Fruit fly (Drosophila melanogaster) whole organism, embryonic: ENCODE results near the gene TbCMF46.

Source experiments
- Adf1 ChIP-seq: fragments of 200-800 bp; sonication (Bioruptor generic); IDR thresholded peaks from 2 replicates; pipeline ENCODE4 v1.3.6; 2022; ENCODE audit warnings: missing biosample characterization, missing genetic modification characterization
- Aef1 ChIP-seq: fragments of 200-800 bp; sonication (Bioruptor generic); IDR thresholded peaks from 3 replicates; pipeline ENCODE4 v1.3.6; 2022; ENCODE audit warnings: missing biosample characterization, missing genetic modification characterization
- Atf6 ChIP-seq: fragments of 200-800 bp; sonication (Bioruptor generic); IDR thresholded peaks from 2 replicates; pipeline ENCODE4 v1.3.6; 2022; ENCODE audit warnings: missing biosample characterization, missing genetic modification characterization
- CG10543 ChIP-seq: fragments of 200-800 bp; sonication (Bioruptor generic); optimal IDR thresholded peaks from 3 replicates; lab custom pipeline; 2017; ENCODE audit warnings: missing biosample characterization, mild to moderate bottlenecking, missing genetic modification characterization, moderate library complexity
- CG12769 ChIP-seq: fragments of 200-800 bp; sonication (Bioruptor generic); optimal IDR thresholded peaks from 2 replicates; lab custom pipeline; 2019; ENCODE audit warnings: missing biosample characterization, mild to moderate bottlenecking, missing genetic modification characterization, moderate library complexity
- CG13287 ChIP-seq: fragments of 200-800 bp; sonication (Bioruptor generic); IDR thresholded peaks from 2 replicates; pipeline ENCODE4 v1.3.6; 2022; ENCODE audit warnings: missing biosample characterization, missing genetic modification characterization; ENCODE audit not compliant: partially characterized antibody
- CG13894 ChIP-seq: fragments of 200-800 bp; sonication (Bioruptor generic); optimal IDR thresholded peaks from 3 replicates; lab custom pipeline; 2018; ENCODE audit warnings: missing biosample characterization, mild to moderate bottlenecking, missing genetic modification characterization, moderate library complexity
- CG15269 ChIP-seq: fragments of 200-800 bp; sonication (Bioruptor generic); optimal IDR thresholded peaks from 2 replicates; lab custom pipeline; 2018; ENCODE audit warnings: missing biosample characterization, mild to moderate bottlenecking, missing genetic modification characterization, moderate library complexity
- CG15514 ChIP-seq: fragments of 200-800 bp; sonication (Bioruptor generic); optimal IDR thresholded peaks from 3 replicates; lab custom pipeline; 2017; ENCODE audit warnings: missing biosample characterization, missing genetic modification characterization, mild to moderate bottlenecking, moderate library complexity, missing genetic modification reagents
- CG18011 ChIP-seq: fragments of 200-800 bp; sonication (Bioruptor generic); optimal IDR thresholded peaks from 2 replicates; lab custom pipeline; 2017; ENCODE audit warnings: missing biosample characterization, missing genetic modification characterization, mild to moderate bottlenecking, moderate library complexity, missing genotype
- CG32532 ChIP-seq: fragments of 200-800 bp; sonication (Bioruptor generic); IDR thresholded peaks from 2 replicates; pipeline ENCODE4 v1.3.6; 2022; ENCODE audit warnings: missing biosample characterization, missing genetic modification characterization
- CG34376 ChIP-seq: fragments of 200-800 bp; sonication (Bioruptor generic); optimal IDR thresholded peaks from 2 replicates; lab custom pipeline; 2018; ENCODE audit warnings: missing biosample characterization, mild to moderate bottlenecking, missing genetic modification characterization
- CG34422 ChIP-seq: fragments of 200-800 bp; sonication (Bioruptor generic); IDR thresholded peaks from 3 replicates; pipeline ENCODE4 v1.3.6; 2022; ENCODE audit warnings: missing biosample characterization, missing genetic modification characterization
- CG3995 ChIP-seq: fragments of 200-800 bp; sonication (Bioruptor generic); optimal IDR thresholded peaks from 3 replicates; lab custom pipeline; 2016; ENCODE audit warnings: missing biosample characterization, missing genetic modification characterization
- CG6175 ChIP-seq: fragments of 200-800 bp; sonication (Bioruptor generic); IDR thresholded peaks from 3 replicates; pipeline ENCODE4 v1.3.6; 2022; ENCODE audit warnings: missing biosample characterization, missing genetic modification characterization
- CG7928 ChIP-seq: fragments of 200-800 bp; sonication (Bioruptor generic); optimal IDR thresholded peaks from 2 replicates; lab custom pipeline; 2017; ENCODE audit warnings: missing biosample characterization, mild to moderate bottlenecking, missing genetic modification characterization
- CG8290 ChIP-seq, 3 experiments: fragments of 200-800 bp; sonication (Bioruptor generic); optimal IDR thresholded peaks; 2 replicates each; lab custom pipeline; 2016 to 2019; ENCODE audit warnings: missing biosample characterization in 3 of 3, missing genetic modification characterization in 3 of 3, mild to moderate bottlenecking in 2 of 3, moderate library complexity in 1 of 3
- D19A ChIP-seq: fragments of 200-800 bp; optimal IDR thresholded peaks from 3 replicates; lab custom pipeline; 2019; ENCODE audit warnings: missing biosample characterization, mild to moderate bottlenecking, missing genetic modification characterization, moderate library complexity
- Doc2 ChIP-seq: fragments of 200-800 bp; sonication (Bioruptor generic); IDR thresholded peaks from 2 replicates; pipeline ENCODE4 v1.3.6; 2022; ENCODE audit warnings: missing biosample characterization, missing genetic modification characterization
- Dref ChIP-seq: fragments of 200-800 bp; sonication (Bioruptor generic); IDR thresholded peaks from 2 replicates; pipeline ENCODE4 v1.3.6; 2022; ENCODE audit warnings: missing biosample characterization, missing genetic modification characterization
- Drgx ChIP-seq: fragments of 200-800 bp; sonication (Bioruptor generic); IDR thresholded peaks from 2 replicates; pipeline ENCODE4 v1.3.6; 2022; ENCODE audit warnings: missing biosample characterization, missing genetic modification characterization
- Fer3 ChIP-seq: fragments of 200-800 bp; sonication (Bioruptor generic); optimal IDR thresholded peaks from 2 replicates; lab custom pipeline; 2018; ENCODE audit warnings: missing biosample characterization, mild to moderate bottlenecking, missing genetic modification characterization, moderate library complexity
- HLH3B ChIP-seq: fragments of 200-800 bp; sonication (Bioruptor generic); IDR thresholded peaks from 2 replicates; pipeline ENCODE4 v1.3.6; 2022; ENCODE audit warnings: missing biosample characterization, missing genetic modification characterization
- HLH4C ChIP-seq: fragments of 200-800 bp; sonication (Bioruptor generic); IDR thresholded peaks from 3 replicates; pipeline ENCODE4 v1.3.6; 2022; ENCODE audit warnings: missing biosample characterization, missing genetic modification characterization; ENCODE audit not compliant: partially characterized antibody
- Hey ChIP-seq: fragments of 200-800 bp; sonication (Bioruptor generic); optimal IDR thresholded peaks from 3 replicates; lab custom pipeline; 2018; ENCODE audit warnings: missing biosample characterization, mild to moderate bottlenecking, missing genetic modification characterization
- HmgZ ChIP-seq: fragments of 200-800 bp; sonication (Bioruptor generic); optimal IDR thresholded peaks from 2 replicates; lab custom pipeline; 2018; ENCODE audit warnings: missing biosample characterization, mild to moderate bottlenecking, missing genetic modification characterization
- Mrtf ChIP-seq: fragments of 200-800 bp; sonication (Bioruptor generic); IDR thresholded peaks from 3 replicates; pipeline ENCODE4 v1.3.6; 2022; ENCODE audit warnings: missing biosample characterization, missing genetic modification characterization
- NFAT ChIP-seq: fragments of 200-800 bp; sonication (Bioruptor generic); IDR thresholded peaks from 2 replicates; pipeline ENCODE4 v1.3.6; 2022; ENCODE audit warnings: missing biosample characterization, missing genetic modification characterization
- Nf-YC ChIP-seq: fragments of 200-800 bp; optimal IDR thresholded peaks from 3 replicates; lab custom pipeline; 2019; ENCODE audit warnings: missing biosample characterization, mild to moderate bottlenecking, missing genetic modification characterization, moderate library complexity
- Opbp ChIP-seq: fragments of 200-800 bp; sonication (Bioruptor generic); IDR thresholded peaks from 3 replicates; pipeline ENCODE4 v1.3.6; 2022; ENCODE audit warnings: missing biosample characterization, missing genetic modification characterization; ENCODE audit not compliant: partially characterized antibody
- Pdp1 ChIP-seq, 2 experiments: fragments of 200-800 bp; sonication (Bioruptor generic); optimal IDR thresholded peaks; 3 replicates each; lab custom pipeline; 2016; ENCODE audit warnings: missing biosample characterization in 2 of 2, missing genetic modification characterization in 2 of 2, mild to moderate bottlenecking in 1 of 2, moderate library complexity in 1 of 2
- ac ChIP-seq: fragments of 200-800 bp; sonication (Bioruptor generic); optimal IDR thresholded peaks from 3 replicates; lab custom pipeline; 2017; ENCODE audit warnings: missing biosample characterization, mild to moderate bottlenecking, missing genetic modification characterization
- cg ChIP-seq: fragments of 200-800 bp; sonication (Bioruptor generic); optimal IDR thresholded peaks from 3 replicates; lab custom pipeline; 2019; ENCODE audit warnings: missing biosample characterization, mild to moderate bottlenecking, missing genetic modification characterization, moderate library complexity
- chinmo ChIP-seq: fragments of 200-800 bp; sonication (Bioruptor generic); IDR thresholded peaks from 4 replicates; pipeline ENCODE4 v1.3.6; 2022; ENCODE audit warnings: missing biosample characterization, missing genetic modification characterization; ENCODE audit not compliant: partially characterized antibody
- dimm ChIP-seq: fragments of 200-800 bp; sonication (Bioruptor generic); IDR thresholded peaks from 2 replicates; pipeline ENCODE4 v1.3.6; 2022; ENCODE audit warnings: missing biosample characterization, missing genetic modification characterization
- eyg ChIP-seq: fragments of 200-800 bp; sonication (Bioruptor generic); optimal IDR thresholded peaks from 3 replicates; lab custom pipeline; 2016; ENCODE audit warnings: missing biosample characterization, missing genetic modification characterization
- ftz-f1 ChIP-seq: fragments of 200-800 bp; sonication (Bioruptor generic); optimal IDR thresholded peaks from 2 replicates; lab custom pipeline; 2016; ENCODE audit warnings: missing biosample characterization, missing genetic modification characterization
- gsb-n ChIP-seq: fragments of 200-800 bp; sonication (Bioruptor generic); optimal IDR thresholded peaks from 3 replicates; lab custom pipeline; 2018; ENCODE audit warnings: missing biosample characterization, mild to moderate bottlenecking, missing genetic modification characterization
- hbn ChIP-seq: fragments of 200-800 bp; sonication (Bioruptor generic); IDR thresholded peaks from 2 replicates; pipeline ENCODE4 v1.3.6; 2022; ENCODE audit warnings: missing biosample characterization, missing genetic modification characterization; ENCODE audit not compliant: partially characterized antibody
- lbe ChIP-seq: fragments of 200-800 bp; sonication (Bioruptor generic); optimal IDR thresholded peaks from 2 replicates; lab custom pipeline; 2016; ENCODE audit warnings: missing biosample characterization, mild to moderate bottlenecking, missing genetic modification characterization
- mirr ChIP-seq: fragments of 200-800 bp; sonication (Bioruptor generic); optimal IDR thresholded peaks from 3 replicates; lab custom pipeline; 2018; ENCODE audit warnings: missing biosample characterization, mild to moderate bottlenecking, missing genetic modification characterization
- nom ChIP-seq: fragments of 200-800 bp; sonication (Bioruptor generic); optimal IDR thresholded peaks from 2 replicates; lab custom pipeline; 2017; ENCODE audit warnings: missing biosample characterization, missing genetic modification characterization, mild to moderate bottlenecking, moderate library complexity, missing genetic modification reagents
- rib ChIP-seq: fragments of 200-800 bp; sonication (Bioruptor generic); IDR thresholded peaks from 2 replicates; pipeline ENCODE4 v1.3.6; 2022; ENCODE audit warnings: missing biosample characterization, missing genetic modification characterization
- sens ChIP-seq: fragments of 200-800 bp; sonication (Bioruptor generic); peaks from one replicate; lab custom pipeline; 2016; ENCODE audit warnings: missing biosample characterization, missing genetic modification characterization
- sob ChIP-seq: fragments of 200-800 bp; sonication (Bioruptor generic); IDR thresholded peaks from 2 replicates; pipeline ENCODE4 v1.3.6; 2022; ENCODE audit warnings: missing biosample characterization, missing genetic modification characterization
- sr ChIP-seq: fragments of 200-800 bp; sonication (Bioruptor generic); IDR thresholded peaks from 3 replicates; pipeline ENCODE4 v1.3.6; 2022; ENCODE audit warnings: missing biosample characterization, missing genetic modification characterization
- toy ChIP-seq: fragments of 200-800 bp; sonication (Bioruptor generic); IDR thresholded peaks from 2 replicates; pipeline ENCODE4 v1.3.6; 2022; ENCODE audit warnings: missing biosample characterization, missing genetic modification characterization
- z ChIP-seq: fragments of 200-800 bp; sonication (Bioruptor generic); IDR thresholded peaks from 3 replicates; pipeline ENCODE4 v1.3.6; 2022; ENCODE audit warnings: missing biosample characterization, missing genetic modification characterization
- zfh2 ChIP-seq: fragments of 200-800 bp; sonication (Bioruptor generic); optimal IDR thresholded peaks from 2 replicates; lab custom pipeline; 2016; ENCODE audit warnings: missing biosample characterization, missing genetic modification characterization

TbCMF46 gene

dm6 chr2L:9947265-9947664, 22.6 kb upstream of the TbCMF46 start, which contains the start of gene CG5853 (continued):
- TF ChIP-seq sob, result peak; percentile 51; the same call in 1 of the 2 replicates
- TF ChIP-seq D19A (tag; lab: Kevin White, UChicago), result no peak
- TF ChIP-seq ftz-f1 (GFP tag; lab: Kevin White, UChicago), result peak; percentile 35
- TF ChIP-seq eyg (GFP tag; lab: Kevin White, UChicago), result no peak
- no peak for TF ChIP-seq Aef1 (GFP tag; lab: Robert Waterston, UW)
- no peak for TF ChIP-seq zfh2 (GFP tag; lab: Kevin White, UChicago)
- peak; percentile 63 for TF ChIP-seq CG34376 (GFP tag; lab: Kevin White, UChicago)
- TF ChIP-seq CG15269 (tag; lab: Kevin White, UChicago), result peak; percentile 2
- TF ChIP-seq dimm (GFP tag; lab: Robert Waterston, UW), result no peak
- TF ChIP-seq CG13287 (GFP tag; lab: Robert Waterston, UW), result peak; percentile 12; the same call in 1 of the 2 replicates
- TF ChIP-seq CG8290 (GFP tag; optimal IDR thresholded peaks at IDR 0.05; lab: Kevin White, UChicago), result no peak
- peak in 1 of 2 experiments; percentile 73 for TF ChIP-seq CG8290 (tag; optimal IDR thresholded peaks at IDR 0.05; lab: Kevin White, UChicago)
- TF ChIP-seq hbn (GFP tag; lab: Robert Waterston, UW), result no peak
- peak; percentile 31 for TF ChIP-seq sens (GFP tag; lab: Kevin White, UChicago)
- TF ChIP-seq Drgx (GFP tag; lab: Robert Waterston, UW), result peak; percentile 36
- TF ChIP-seq CG15514, result peak; percentile 25
- no peak for TF ChIP-seq toy (GFP tag; lab: Robert Waterston, UW)
- 0 out of 2 replicates have a peak, but pooled peaks have one; percentile 14 for TF ChIP-seq HLH3B (GFP tag; lab: Robert Waterston, UW)
- peak; percentile 28; the same call in 1 of the 2 replicates for TF ChIP-seq Atf6 (GFP tag; lab: Robert Waterston, UW)
- TF ChIP-seq CG34422, result 0 out of 3 replicates have a peak, but pooled peaks have one; percentile 21
- TF ChIP-seq Adf1 (GFP tag; lab: Robert Waterston, UW), result peak; percentile 34; the same call in 1 of the 2 replicates
- TF ChIP-seq lbe (GFP tag; lab: Kevin White, UChicago), result peak; percentile 49
- peak; percentile 66 for TF ChIP-seq Hey (tag; lab: Kevin White, UChicago)
- peak; percentile 87; the same call in 3 of the 4 replicates for TF ChIP-seq chinmo
- TF ChIP-seq z (GFP tag; lab: Robert Waterston, UW), result 0 out of 3 replicates have a peak, but pooled peaks have one; percentile 28
- peak; percentile 84 for TF ChIP-seq mirr
- TF ChIP-seq CG13894 (tag; lab: Kevin White, UChicago), result peak; percentile 83
- no peak for TF ChIP-seq ac (GFP tag; lab: Kevin White, UChicago)
- TF ChIP-seq Opbp, result 0 out of 3 replicates have a peak, but pooled peaks have one; percentile 7
- TF ChIP-seq HmgZ (tag; lab: Kevin White, UChicago), result peak; percentile 59
- peak; percentile 99 for TF ChIP-seq CG12769
- TF ChIP-seq rib, result 0 out of 2 replicates have a peak, but pooled peaks have one; percentile 45
- peak; percentile 85 for TF ChIP-seq CG3995 (GFP tag; lab: Kevin White, UChicago)
- peak; percentile 53; the same call in 1 of the 3 replicates for TF ChIP-seq CG6175 (GFP tag; lab: Robert Waterston, UW)
- 0 out of 3 replicates have a peak, but pooled peaks have one; percentile 11 for TF ChIP-seq Mrtf (GFP tag; lab: Robert Waterston, UW)
- no peak for TF ChIP-seq gsb-n
- TF ChIP-seq Doc2, result no peak
- peak; percentile 52; the same call in 1 of the 2 replicates for TF ChIP-seq CG32532 (GFP tag; lab: Robert Waterston, UW)
- TF ChIP-seq cg, result peak; percentile 39
- no peak for TF ChIP-seq Nf-YC (tag; lab: Kevin White, UChicago)
- peak; percentile 78 for TF ChIP-seq CG10543 (GFP tag; lab: Kevin White, UChicago)
- TF ChIP-seq HLH4C (GFP tag; lab: Robert Waterston, UW), result no peak
- peak; percentile 32; the same call in 1 of the 3 replicates for TF ChIP-seq sr
- TF ChIP-seq CG7928 (GFP tag; lab: Kevin White, UChicago), result no peak
- 0 out of 2 replicates have a peak, but pooled peaks have one; percentile 32 for TF ChIP-seq NFAT (GFP tag; lab: Robert Waterston, UW)
- TF ChIP-seq Fer3 (tag; lab: Kevin White, UChicago), result peak; percentile 21
- peak; percentile 74 for TF ChIP-seq nom (GFP tag; lab: Kevin White, UChicago)
- TF ChIP-seq Pdp1 (GFP tag; optimal IDR thresholded peaks at IDR 0.05; lab: Kevin White, UChicago), result no peak
- TF ChIP-seq CG18011 (GFP tag; lab: Kevin White, UChicago), result no peak
- peak; percentile 34; the same call in 1 of the 2 replicates for TF ChIP-seq Dref (GFP tag; lab: Robert Waterston, UW)
